Fruit fly (Drosophila melanogaster) whole organism, embryonic: ENCODE results near the gene CG45072.

ENCODE experiments used
- Blimp-1 ChIP-seq: fragments of 200-800 bp; sonication (Bioruptor generic); optimal IDR thresholded peaks from 3 replicates; lab custom pipeline; 2018; ENCODE audit warnings: missing biosample characterization, missing genetic modification characterization, mild to moderate bottlenecking, moderate library complexity, missing genetic modification reagents
- C15 ChIP-seq: fragments of 200-800 bp; sonication (Bioruptor generic); IDR thresholded peaks from 3 replicates; pipeline ENCODE4 v1.3.6; 2022; ENCODE audit warnings: missing biosample characterization, missing genetic modification characterization
- CG8944 ChIP-seq: fragments of 200-800 bp; sonication (Bioruptor generic); optimal IDR thresholded peaks from 3 replicates; lab custom pipeline; 2016; ENCODE audit warnings: missing biosample characterization, missing genetic modification characterization
- H2.0 ChIP-seq: fragments of 200-800 bp; sonication (Bioruptor generic); IDR thresholded peaks from 2 replicates; pipeline ENCODE4 v1.3.6; 2022; ENCODE audit warnings: missing biosample characterization, missing genetic modification characterization
- dmrt99B ChIP-seq: fragments of 200-800 bp; sonication (Bioruptor generic); optimal IDR thresholded peaks from 2 replicates; lab custom pipeline; 2018; ENCODE audit warnings: missing biosample characterization, mild to moderate bottlenecking, missing genetic modification characterization, moderate library complexity
- mam ChIP-seq: fragments of 200-800 bp; sonication (Bioruptor generic); optimal IDR thresholded peaks from 3 replicates; lab custom pipeline; 2016; ENCODE audit warnings: missing biosample characterization, missing genetic modification characterization
- pb ChIP-seq: fragments of 200-800 bp; sonication (Bioruptor generic); optimal IDR thresholded peaks from 3 replicates; lab custom pipeline; 2016; ENCODE audit warnings: missing biosample characterization, missing genetic modification characterization
- ro ChIP-seq: fragments of 200-800 bp; sonication (Bioruptor generic); IDR thresholded peaks from 2 replicates; pipeline ENCODE4 v1.3.6; 2022; ENCODE audit warnings: missing biosample characterization, missing genetic modification characterization
- stwl ChIP-seq: fragments of 200-800 bp; sonication (Bioruptor generic); optimal IDR thresholded peaks from 3 replicates; lab custom pipeline; 2018; ENCODE audit warnings: missing biosample characterization, mild to moderate bottlenecking, missing genetic modification characterization, moderate library complexity

DNA sequence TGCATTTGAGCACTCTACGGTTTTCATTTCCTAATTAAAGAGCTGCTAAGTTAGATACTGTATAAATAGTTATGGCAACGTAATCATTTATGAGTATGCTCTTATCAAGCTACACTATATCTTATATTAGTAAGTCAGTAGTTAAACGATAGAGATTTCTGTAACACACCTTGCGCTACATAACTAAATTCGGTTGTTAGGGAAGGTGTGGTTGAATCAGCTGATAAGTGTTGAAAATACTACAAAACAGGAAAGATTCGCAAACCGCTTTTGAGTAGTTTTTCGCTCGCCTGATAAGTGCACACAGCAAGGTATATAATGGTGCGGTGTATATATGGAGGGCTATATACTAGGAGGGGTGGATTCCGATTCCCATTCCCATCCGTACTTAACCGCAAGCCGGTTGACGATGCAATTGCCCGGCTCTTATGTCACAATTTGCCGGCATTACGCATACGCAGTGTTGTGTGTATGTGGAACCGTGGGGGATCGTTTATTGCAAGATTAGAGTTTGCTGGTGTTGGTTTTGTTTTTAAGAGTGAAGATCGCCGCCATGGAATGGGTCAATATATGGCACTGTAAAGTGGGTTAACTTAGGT, 18.1 kb downstream of the CG45072 start:
- TF ChIP-seq Blimp-1 (no peak), ro (no peak), CG8944 (GFP tag; lab: Kevin White, UChicago) (no peak), mam (no peak), H2.0 (GFP tag; lab: Robert Waterston, UW) (no peak), C15 (GFP tag; lab: Robert Waterston, UW) (no peak), dmrt99B (tag; lab: Kevin White, UChicago) (no peak), pb (no peak), stwl (no peak)
